Worm (Caenorhabditis elegans): ENCODE data around the gene K05F1.13.
"Not testable (repeated sequence)": the region's sequence is repeated elsewhere in the genome, so short reads cannot be mapped to it uniquely, and the experiment has no call there.

The K05F1.13 gene

ce11 chrII:5754168-5754567 lies 34.7 kb upstream of the K05F1.13 start, which contains the start of gene F10C1.8:
F10C1.8 (plus strand) TSS chrII:5754468.
- TF ChIP-seq F13C5.2 (tag; optimal IDR thresholded peaks at IDR 0.05) (no peak), ceh-13 (GFP tag; optimal IDR thresholded peaks at IDR 0.05) (no peak), scrt-1 (GFP tag; IDR thresholded peaks at IDR 0.05) (no peak), sea-1 (GFP tag; conservative IDR thresholded peaks at IDR 0.05) (no peak), tbx-37 (GFP tag; conservative IDR thresholded peaks at IDR 0.05) (no peak), flt-1 (GFP tag; IDR thresholded peaks at IDR 0.05) (no peak), pes-1 (GFP tag; IDR thresholded peaks at IDR 0.05) (no peak), ceh-36 (tag; optimal IDR thresholded peaks at IDR 0.05) (no peak)

- not testable (repeated sequence) for TF ChIP-seq sea-1 (GFP tag; conservative IDR thresholded peaks at IDR 0.05); ama-1 (optimal IDR thresholded peaks at IDR 0.05); scrt-1 (GFP tag; IDR thresholded peaks at IDR 0.05)
Measured at ce11 chrII:5757656-5758055, 31.3 kb upstream of the K05F1.13 start, which contains the start of the genes F10C1.3 and F10C1.23. F10C1.3 (minus strand) TSS chrII:5757756. F10C1.23 (plus strand) TSS chrII:5758040.

ce11 chrII:5765318-5765717 lies 23.6 kb upstream of the K05F1.13 start, which contains the start of gene ifb-1:
ifb-1 (plus strand) TSS chrII:5765618.
- TF ChIP-seq hmbx-1 (tag; optimal IDR thresholded peaks at IDR 0.05) (no peak), tbx-37 (GFP tag; conservative IDR thresholded peaks at IDR 0.05) (no peak), ceh-13 (GFP tag; optimal IDR thresholded peaks at IDR 0.05) (no peak), flt-1 (GFP tag; IDR thresholded peaks at IDR 0.05) (no peak), ceh-36 (tag; optimal IDR thresholded peaks at IDR 0.05) (no peak), sea-1 (GFP tag; conservative IDR thresholded peaks at IDR 0.05) (no peak), scrt-1 (GFP tag; IDR thresholded peaks at IDR 0.05) (no peak), F13C5.2 (tag; optimal IDR thresholded peaks at IDR 0.05) (no peak), aly-1 (tag; optimal IDR thresholded peaks at IDR 0.05) (no peak)

ce11 chrII:5768274-5768820 lies 20.6 kb upstream of the K05F1.13 start:
- TF ChIP-seq sea-1 (GFP tag; conservative IDR thresholded peaks at IDR 0.05) (no peak), hmbx-1 (tag; optimal IDR thresholded peaks at IDR 0.05) (no peak), ets-7 (tag; optimal IDR thresholded peaks at IDR 0.05) (no peak), tbx-37 (GFP tag; conservative IDR thresholded peaks at IDR 0.05) (no peak), pes-1 (GFP tag; IDR thresholded peaks at IDR 0.05) (no peak), tbx-11 (GFP tag; IDR thresholded peaks at IDR 0.05) (no peak), ama-1 (optimal IDR thresholded peaks at IDR 0.05) (no peak), F13C5.2 (tag; optimal IDR thresholded peaks at IDR 0.05) (no peak), ceh-13 (GFP tag; optimal IDR thresholded peaks at IDR 0.05) (no peak), aly-1 (tag; optimal IDR thresholded peaks at IDR 0.05) (no peak), ceh-36 (tag; optimal IDR thresholded peaks at IDR 0.05) (no peak), scrt-1 (GFP tag; IDR thresholded peaks at IDR 0.05) (no peak)

ce11 chrII:5772547-5773142 lies 16.3 kb upstream of the K05F1.13 start:
- no peak for TF ChIP-seq aly-1 (tag; optimal IDR thresholded peaks at IDR 0.05)
- peak; percentile 56; the same call in 1 of the 2 replicates for TF ChIP-seq flt-1 (GFP tag; IDR thresholded peaks at IDR 0.05)
- peak; percentile 62 for TF ChIP-seq hmg-4 (GFP tag; optimal IDR thresholded peaks at IDR 0.05)
- TF ChIP-seq ceh-13 (GFP tag; optimal IDR thresholded peaks at IDR 0.05), result peak; percentile 38
- TF ChIP-seq hmbx-1 (tag; optimal IDR thresholded peaks at IDR 0.05), result no peak
- peak; percentile 59 for TF ChIP-seq hnd-1 (tag; optimal IDR thresholded peaks at IDR 0.05)
- peak; percentile 78 for TF ChIP-seq tbx-11 (GFP tag; IDR thresholded peaks at IDR 0.05)
- TF ChIP-seq B0310.2 (tag; optimal IDR thresholded peaks at IDR 0.05), result peak; percentile 47
- TF ChIP-seq sea-1 (GFP tag; conservative IDR thresholded peaks at IDR 0.05), result no peak
- peak; percentile 89 for TF ChIP-seq ceh-36 (tag; optimal IDR thresholded peaks at IDR 0.05)
- no peak for TF ChIP-seq ets-7 (tag; optimal IDR thresholded peaks at IDR 0.05)
- no peak for TF ChIP-seq ama-1 (optimal IDR thresholded peaks at IDR 0.05)
- TF ChIP-seq tra-4 (tag; optimal IDR thresholded peaks at IDR 0.05), result no peak
- peak; percentile 64 for TF ChIP-seq tbx-37 (GFP tag; conservative IDR thresholded peaks at IDR 0.05)
- TF ChIP-seq scrt-1 (GFP tag; IDR thresholded peaks at IDR 0.05), result peak; percentile 75
- TF ChIP-seq pes-1 (GFP tag; IDR thresholded peaks at IDR 0.05), result peak; percentile 78
- peak; percentile 66 for TF ChIP-seq F13C5.2 (tag; optimal IDR thresholded peaks at IDR 0.05)

- no peak for TF ChIP-seq ceh-13 (GFP tag; optimal IDR thresholded peaks at IDR 0.05)
- TF ChIP-seq F13C5.2 (tag; optimal IDR thresholded peaks at IDR 0.05), result no peak
- no peak for TF ChIP-seq hmg-4 (GFP tag; optimal IDR thresholded peaks at IDR 0.05)
- TF ChIP-seq hnd-1 (tag; optimal IDR thresholded peaks at IDR 0.05), result no peak
- TF ChIP-seq B0310.2 (tag; optimal IDR thresholded peaks at IDR 0.05), result no peak
- TF ChIP-seq tbx-37 (GFP tag; conservative IDR thresholded peaks at IDR 0.05), result no peak
- no peak for TF ChIP-seq sea-1 (GFP tag; conservative IDR thresholded peaks at IDR 0.05)
- TF ChIP-seq flt-1 (GFP tag; IDR thresholded peaks at IDR 0.05), result no peak
- TF ChIP-seq aly-1 (tag; optimal IDR thresholded peaks at IDR 0.05), result no peak
Measured at ce11 chrII:5774120-5774519, 14.8 kb upstream of the K05F1.13 start, which contains the start of the genes dmd-5 and F10C1.1. dmd-5 (minus strand) TSS chrII:5774220. F10C1.1 (plus strand) TSS chrII:5774229.

ce11 chrII:5774879-5775278 lies 14.0 kb upstream of the K05F1.13 start:
- TF ChIP-seq ceh-13 (GFP tag; optimal IDR thresholded peaks at IDR 0.05) (no peak), sea-1 (GFP tag; conservative IDR thresholded peaks at IDR 0.05) (no peak), hnd-1 (tag; optimal IDR thresholded peaks at IDR 0.05) (no peak), pes-1 (GFP tag; IDR thresholded peaks at IDR 0.05) (no peak)

- TF ChIP-seq aly-1 (tag; optimal IDR thresholded peaks at IDR 0.05), result no peak
- TF ChIP-seq tra-4 (tag; optimal IDR thresholded peaks at IDR 0.05), result no peak
- no peak for TF ChIP-seq B0310.2 (tag; optimal IDR thresholded peaks at IDR 0.05)
- TF ChIP-seq tbx-37 (GFP tag; conservative IDR thresholded peaks at IDR 0.05), result no peak
- no peak for TF ChIP-seq scrt-1 (GFP tag; IDR thresholded peaks at IDR 0.05)
- TF ChIP-seq ets-7 (tag; optimal IDR thresholded peaks at IDR 0.05), result no peak
- TF ChIP-seq ama-1 (optimal IDR thresholded peaks at IDR 0.05), result no peak
- TF ChIP-seq pes-1 (GFP tag; IDR thresholded peaks at IDR 0.05), result no peak
Measured at ce11 chrII:5777372-5777771, 11.5 kb upstream of the K05F1.13 start.

All from whole organism, early embryonic.